Worm (Caenorhabditis elegans): Measurements from ENCODE around the gene arr-1.
A peak's percentile ranks its signal among the peaks of the same experiment; 100 is the strongest.

ce11 chrX:974499-975235, 24.1 kb downstream of the arr-1 start, which contains the start of gene vps-45:
- TF ChIP-seq nhr-28 (tag; optimal IDR thresholded peaks at IDR 0.05) = no peak
- TF ChIP-seq ztf-4 (tag; optimal IDR thresholded peaks at IDR 0.05) = no peak
- TF ChIP-seq fkh-10 (GFP tag; optimal IDR thresholded peaks at IDR 0.05) = no peak
- TF ChIP-seq snpc-4 (tag; optimal IDR thresholded peaks at IDR 0.05) = peak; percentile 61
- TF ChIP-seq zag-1 (tag; optimal IDR thresholded peaks at IDR 0.05) = no peak
- TF ChIP-seq nhr-25 (tag; optimal IDR thresholded peaks at IDR 0.05) = no peak
- peak; percentile 7 for TF ChIP-seq pqm-1 (tag; optimal IDR thresholded peaks at IDR 0.05)
- no peak for TF ChIP-seq nhr-77 (tag; optimal IDR thresholded peaks at IDR 0.05)
- no peak for TF ChIP-seq jun-1 (tag; optimal IDR thresholded peaks at IDR 0.05)
- no peak for TF ChIP-seq elt-1 (tag; optimal IDR thresholded peaks at IDR 0.05)
- TF ChIP-seq aly-2 (tag; optimal IDR thresholded peaks at IDR 0.05) = no peak
- TF ChIP-seq ztf-11 (tag; optimal IDR thresholded peaks at IDR 0.05) = no peak
- TF ChIP-seq egl-27 (tag; optimal IDR thresholded peaks at IDR 0.05) = no peak
- TF ChIP-seq lin-39 (tag; optimal IDR thresholded peaks at IDR 0.05) = peak; percentile 23
